Fruit fly (Drosophila melanogaster) whole organism, adult: Measurements from ENCODE around the gene CG42852.

Source experiments
- CG11617 ChIP-seq: fragments of 200-800 bp; sonication (Bioruptor generic); optimal IDR thresholded peaks from 2 replicates; lab custom pipeline; 2017; ENCODE audit warnings: mild to moderate bottlenecking, missing biosample characterization, missing genetic modification reagents, missing genetic modification characterization
- CG12768 ChIP-seq: fragments of 200-800 bp; sonication (Bioruptor generic); optimal IDR thresholded peaks from 2 replicates; lab custom pipeline; 2017; ENCODE audit warnings: missing biosample characterization, missing genetic modification characterization, mild to moderate bottlenecking, moderate library complexity, missing genetic modification reagents
- CG14711 ChIP-seq: fragments of 200-800 bp; sonication (Bioruptor generic); optimal IDR thresholded peaks from 2 replicates; lab custom pipeline; 2018; ENCODE audit warnings: missing biosample characterization, mild to moderate bottlenecking, missing genetic modification characterization, moderate library complexity
- CG1620 ChIP-seq: fragments of 200-800 bp; sonication (Bioruptor generic); optimal IDR thresholded peaks from 2 replicates; lab custom pipeline; 2016; ENCODE audit warnings: missing biosample characterization, missing genetic modification characterization
- CG33017 ChIP-seq: fragments of 200-800 bp; sonication (Bioruptor generic); optimal IDR thresholded peaks from 2 replicates; lab custom pipeline; 2018; ENCODE audit warnings: missing biosample characterization, mild to moderate bottlenecking, missing genetic modification characterization, moderate library complexity
- CG5204 ChIP-seq: fragments of 200-800 bp; sonication (Bioruptor generic); optimal IDR thresholded peaks from 2 replicates; lab custom pipeline; 2016; ENCODE audit warnings: missing biosample characterization, missing genetic modification characterization
- CG7045 ChIP-seq: fragments of 200-800 bp; sonication (Bioruptor generic); optimal IDR thresholded peaks from 2 replicates; lab custom pipeline; 2017; ENCODE audit warnings: missing biosample characterization, mild to moderate bottlenecking, missing genetic modification characterization
- CG7101 ChIP-seq: fragments of 200-800 bp; sonication (Bioruptor generic); optimal IDR thresholded peaks from 2 replicates; lab custom pipeline; 2018; ENCODE audit warnings: missing biosample characterization, mild to moderate bottlenecking, missing genetic modification characterization, moderate library complexity
- Clk ChIP-seq: fragments of 200-800 bp; sonication (Bioruptor generic); optimal IDR thresholded peaks from 2 replicates; lab custom pipeline; 2017; ENCODE audit warnings: missing biosample characterization, missing genetic modification characterization
- Crg-1 ChIP-seq: fragments of 200-800 bp; sonication (Bioruptor generic); optimal IDR thresholded peaks from 2 replicates; lab custom pipeline; 2016; ENCODE audit warnings: missing biosample characterization, missing genetic modification characterization
- Hr96 ChIP-seq: fragments of 200-800 bp; sonication (Bioruptor generic); optimal IDR thresholded peaks from 2 replicates; lab custom pipeline; 2016; ENCODE audit warnings: missing biosample characterization, missing genetic modification characterization
- Mnt ChIP-seq: fragments of 200-800 bp; sonication (Bioruptor generic); optimal IDR thresholded peaks from 2 replicates; lab custom pipeline; 2016; ENCODE audit warnings: missing biosample characterization, mild to moderate bottlenecking, missing genetic modification characterization
- bab1 ChIP-seq: fragments of 200-800 bp; sonication (Bioruptor generic); optimal IDR thresholded peaks from 3 replicates; lab custom pipeline; 2019; ENCODE audit warnings: missing biosample characterization, mild to moderate bottlenecking, missing genetic modification characterization, moderate library complexity
- cic ChIP-seq: fragments of 200-800 bp; sonication (Bioruptor generic); optimal IDR thresholded peaks from 2 replicates; lab custom pipeline; 2017; ENCODE audit warnings: missing biosample characterization, mild to moderate bottlenecking, missing genetic modification characterization, moderate library complexity
- cnc ChIP-seq, 2 experiments: fragments of >200 bp; optimal IDR thresholded peaks; 2 replicates each; lab custom pipeline; 2017
- kay ChIP-seq: fragments of 200-800 bp; sonication (Bioruptor generic); peaks from one replicate; lab custom pipeline; 2016; ENCODE audit warnings: missing biosample characterization, missing genetic modification characterization, borderline replicate concordance
- ovo ChIP-seq: fragments of 200-800 bp; sonication (Bioruptor generic); optimal IDR thresholded peaks from 2 replicates; lab custom pipeline; 2016; ENCODE audit warnings: missing biosample characterization, missing genetic modification characterization
- pad ChIP-seq: fragments of 200-800 bp; sonication (Bioruptor generic); optimal IDR thresholded peaks from 3 replicates; lab custom pipeline; 2017; ENCODE audit warnings: missing biosample characterization, missing genetic modification characterization, mild to moderate bottlenecking, moderate library complexity, missing genetic modification reagents
- tj ChIP-seq: fragments of 200-800 bp; sonication (Bioruptor generic); optimal IDR thresholded peaks from 3 replicates; lab custom pipeline; 2017; ENCODE audit warnings: missing biosample characterization, mild to moderate bottlenecking, missing genetic modification characterization, moderate library complexity
- toe ChIP-seq: fragments of 200-800 bp; sonication (Bioruptor generic); optimal IDR thresholded peaks from 2 replicates; lab custom pipeline; 2016; ENCODE audit warnings: missing biosample characterization, missing genetic modification characterization

Gene CG42852

DNA sequence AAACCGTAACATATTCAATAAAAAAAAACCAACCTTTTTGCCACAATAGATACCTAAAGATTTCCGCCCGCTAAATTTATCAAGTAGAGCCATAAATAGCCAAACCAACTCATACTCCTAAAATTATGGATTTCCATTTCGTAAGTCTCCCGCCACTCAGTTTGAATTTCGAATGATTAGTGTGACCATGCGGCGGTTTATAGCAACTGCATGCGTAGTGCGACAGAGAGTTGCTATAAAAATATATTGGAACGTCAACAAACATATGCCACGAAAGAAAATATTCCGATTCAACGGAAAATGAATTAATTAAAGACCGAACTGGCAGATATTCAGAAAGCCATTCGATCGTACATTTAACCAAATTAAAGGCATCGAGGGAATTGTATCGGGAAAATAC is 27.5 kb downstream of the CG42852 start, which contains the start of gene CG9706:
CG9706 (plus strand) TSS at position 222 of the 400 bp plus-strand sequence.
- no peak for TF ChIP-seq bab1 (GFP tag; lab: Kevin White, UChicago)
- no peak for TF ChIP-seq CG11617 (GFP tag; lab: Kevin White, UChicago)
- no peak for TF ChIP-seq Mnt (GFP tag; lab: Kevin White, UChicago)
- no peak for TF ChIP-seq kay (GFP tag; lab: Kevin White, UChicago)
- TF ChIP-seq Hr96, result no peak
- no peak for TF ChIP-seq CG14711
- no peak for TF ChIP-seq Clk (GFP tag; lab: Kevin White, UChicago)
- TF ChIP-seq CG33017 (tag; lab: Kevin White, UChicago), result no peak
- no peak for TF ChIP-seq CG1620 (GFP tag; lab: Kevin White, UChicago)
- no peak for TF ChIP-seq tj (GFP tag; lab: Kevin White, UChicago)
- no peak for TF ChIP-seq cic (GFP tag; lab: Kevin White, UChicago)
- no peak for TF ChIP-seq pad (GFP tag; lab: Kevin White, UChicago)

DNA sequence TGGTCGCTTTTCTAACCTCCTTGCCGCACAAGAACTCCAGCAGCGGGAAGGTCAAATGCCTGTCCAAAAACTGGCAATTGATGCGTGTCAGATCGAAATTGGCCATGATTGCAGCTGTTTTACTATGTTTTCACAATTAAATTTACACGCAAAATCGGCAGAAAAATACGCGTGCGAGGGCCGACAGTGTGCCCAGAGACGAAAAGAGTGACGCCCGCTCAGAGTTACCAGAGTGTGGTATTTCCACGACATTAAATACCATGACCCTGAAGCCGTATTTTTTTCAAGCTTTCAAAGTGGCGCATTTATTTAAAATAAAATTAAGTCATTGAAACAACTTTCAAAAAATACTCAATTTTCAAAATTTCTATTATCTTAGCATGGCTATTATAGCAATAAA is 31.4 kb downstream of the CG42852 start, which contains the start of gene eIF3e:
eIF3e (minus strand) TSS at position 214 of the 400 bp plus-strand sequence.
- TF ChIP-seq ovo, result no peak
- TF ChIP-seq bab1 (GFP tag; lab: Kevin White, UChicago), result peak; percentile 4
- peak; percentile 67 for TF ChIP-seq Mnt (GFP tag; lab: Kevin White, UChicago)
- no peak for TF ChIP-seq CG11617 (GFP tag; lab: Kevin White, UChicago)
- no peak for TF ChIP-seq cnc (optimal IDR thresholded peaks at IDR 0.05; lab: Kevin White, UChicago)
- peak; percentile 21 for TF ChIP-seq tj (GFP tag; lab: Kevin White, UChicago)

DNA sequence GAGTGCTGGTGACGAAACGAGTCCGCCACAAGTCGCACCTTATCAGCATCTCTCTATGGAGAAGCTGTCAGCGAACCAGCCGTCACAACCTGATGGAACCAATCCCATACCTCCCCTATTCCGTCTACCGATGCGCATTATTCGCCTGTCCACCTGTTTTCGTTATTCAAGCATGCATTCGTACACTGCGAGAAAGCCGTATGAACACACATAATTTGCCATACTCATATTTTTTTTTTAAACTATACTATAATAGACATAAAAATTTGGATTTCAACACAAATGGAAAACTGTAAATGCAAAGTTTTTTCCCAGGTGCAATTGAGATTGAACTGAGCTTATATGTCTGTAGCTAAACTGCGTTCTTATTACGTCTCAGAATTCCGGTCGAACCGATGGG is 41.3 kb downstream of the CG42852 start:
- peak; percentile 50 for TF ChIP-seq tj (GFP tag; lab: Kevin White, UChicago)
- TF ChIP-seq Hr96, result peak; percentile 66
- TF ChIP-seq bab1 (GFP tag; lab: Kevin White, UChicago), result no peak
- peak; percentile 97 for TF ChIP-seq cic (GFP tag; lab: Kevin White, UChicago)
- TF ChIP-seq pad (GFP tag; lab: Kevin White, UChicago), result peak; percentile 18
- peak; percentile 69 for TF ChIP-seq Mnt (GFP tag; lab: Kevin White, UChicago)
- TF ChIP-seq kay (GFP tag; lab: Kevin White, UChicago), result peak; percentile 95
- TF ChIP-seq ovo, result no peak
- TF ChIP-seq CG7101 (tag; lab: Kevin White, UChicago), result peak; percentile 79
- TF ChIP-seq Crg-1 (GFP tag; lab: Kevin White, UChicago), result no peak
- TF ChIP-seq toe, result peak; percentile 84
- TF ChIP-seq CG14711, result peak; percentile 51
- peak; percentile 77 for TF ChIP-seq CG7045 (GFP tag; lab: Kevin White, UChicago)
- TF ChIP-seq CG33017 (tag; lab: Kevin White, UChicago), result peak; percentile 90
- TF ChIP-seq CG1620 (GFP tag; lab: Kevin White, UChicago), result peak; percentile 7
- TF ChIP-seq CG11617 (GFP tag; lab: Kevin White, UChicago), result peak; percentile 70
- TF ChIP-seq CG12768, result peak; percentile 84
- peak; percentile 78 for TF ChIP-seq CG5204 (GFP tag; lab: Kevin White, UChicago)
- no peak for TF ChIP-seq cnc (optimal IDR thresholded peaks at IDR 0.05; lab: Kevin White, UChicago)
- peak; percentile 39 for TF ChIP-seq Clk (GFP tag; lab: Kevin White, UChicago)

DNA sequence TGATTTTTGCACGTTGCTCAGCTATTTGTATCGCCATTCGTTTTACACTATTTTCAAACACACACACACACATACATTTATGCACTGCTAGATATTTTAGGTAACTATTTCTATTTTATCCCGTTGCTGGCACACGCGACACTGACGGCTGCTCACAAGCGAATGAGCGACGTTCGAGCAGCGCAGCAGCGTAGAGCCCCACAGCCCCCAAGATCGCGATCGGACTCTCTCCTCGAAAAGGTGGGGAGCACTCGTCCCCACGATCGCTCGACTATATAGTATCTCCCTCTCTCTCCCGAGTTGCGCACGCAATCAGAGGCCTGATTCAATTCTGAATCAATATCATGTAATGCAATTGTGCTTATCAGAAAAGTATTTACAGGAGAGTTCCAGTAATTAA is 44.7 kb downstream of the CG42852 start:
- TF ChIP-seq kay (GFP tag; lab: Kevin White, UChicago), result peak; percentile 97
- TF ChIP-seq pad (GFP tag; lab: Kevin White, UChicago), result peak; percentile 49
- peak; percentile 67 for TF ChIP-seq CG7101 (tag; lab: Kevin White, UChicago)
- peak in 1 of 2 experiments; percentile 1 for TF ChIP-seq cnc (optimal IDR thresholded peaks at IDR 0.05; lab: Kevin White, UChicago)
- TF ChIP-seq ovo, result peak; percentile 66
- no peak for TF ChIP-seq Crg-1 (GFP tag; lab: Kevin White, UChicago)
- peak; percentile 48 for TF ChIP-seq toe
- peak; percentile 28 for TF ChIP-seq tj (GFP tag; lab: Kevin White, UChicago)
- TF ChIP-seq CG14711, result no peak
- TF ChIP-seq CG1620 (GFP tag; lab: Kevin White, UChicago), result peak; percentile 57
- peak; percentile 79 for TF ChIP-seq Mnt (GFP tag; lab: Kevin White, UChicago)
- peak; percentile 56 for TF ChIP-seq CG5204 (GFP tag; lab: Kevin White, UChicago)
- peak; percentile 83 for TF ChIP-seq CG12768
- TF ChIP-seq cic (GFP tag; lab: Kevin White, UChicago), result no peak
- peak; percentile 19 for TF ChIP-seq CG11617 (GFP tag; lab: Kevin White, UChicago)
- TF ChIP-seq CG7045 (GFP tag; lab: Kevin White, UChicago), result peak; percentile 15
- peak; percentile 52 for TF ChIP-seq Hr96
- peak; percentile 41 for TF ChIP-seq bab1 (GFP tag; lab: Kevin White, UChicago)
- peak; percentile 12 for TF ChIP-seq Clk (GFP tag; lab: Kevin White, UChicago)
- peak; percentile 68 for TF ChIP-seq CG33017 (tag; lab: Kevin White, UChicago)

DNA sequence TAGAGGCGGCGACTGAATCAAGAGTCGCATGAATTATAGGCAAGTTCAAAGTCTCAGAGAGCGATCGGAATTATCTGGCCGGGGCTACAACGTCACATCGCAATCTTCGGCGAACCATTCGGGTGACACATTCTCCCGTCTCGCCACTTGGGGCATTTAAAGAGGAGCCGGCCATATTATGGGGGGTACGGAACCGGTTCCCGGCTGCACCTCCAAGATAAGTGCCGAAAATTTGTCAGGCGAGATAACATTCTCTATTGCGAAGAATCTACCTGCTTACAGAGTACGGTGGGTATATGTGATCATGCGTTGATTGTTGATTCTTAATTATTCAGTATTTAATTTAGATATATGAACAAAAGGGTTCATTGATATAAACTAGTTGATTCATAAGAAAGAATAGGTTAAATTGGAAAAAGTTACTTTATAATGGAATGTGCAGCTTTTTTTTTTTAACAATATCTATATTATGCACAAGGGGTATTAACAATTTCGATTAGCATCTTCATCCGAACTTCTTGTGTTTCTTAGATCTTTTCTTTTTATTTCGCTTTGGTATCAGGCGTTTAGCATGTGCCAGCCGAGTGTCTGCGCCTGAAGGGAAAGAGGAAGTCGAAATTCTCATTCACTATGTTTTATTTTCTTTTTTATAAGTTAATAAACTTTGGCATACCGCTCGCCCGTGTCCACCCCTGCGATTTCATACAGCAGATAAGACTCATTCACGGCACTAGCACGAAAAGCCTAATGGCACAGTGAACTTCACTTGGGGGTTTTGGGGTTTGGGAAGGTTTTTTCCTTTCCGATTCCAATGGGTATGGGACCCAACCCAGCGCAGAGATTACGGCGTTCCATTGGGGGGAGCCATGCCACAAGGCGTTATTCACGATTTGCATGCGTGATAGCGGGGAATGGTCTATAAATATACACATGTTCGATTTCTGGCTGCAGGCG is 46.5 kb downstream of the CG42852 start:
- TF ChIP-seq CG1620 (GFP tag; lab: Kevin White, UChicago) (no peak), ovo (no peak), toe (peak; percentile 22), CG12768 (peak; percentile 70), tj (GFP tag; lab: Kevin White, UChicago) (no peak), cic (GFP tag; lab: Kevin White, UChicago) (peak; percentile 6), CG7045 (GFP tag; lab: Kevin White, UChicago) (peak; percentile 12), Hr96 (no peak), CG7101 (tag; lab: Kevin White, UChicago) (no peak), cnc (optimal IDR thresholded peaks at IDR 0.05; lab: Kevin White, UChicago) (no peak), Crg-1 (GFP tag; lab: Kevin White, UChicago) (no peak), kay (GFP tag; lab: Kevin White, UChicago) (peak; percentile 86), CG33017 (tag; lab: Kevin White, UChicago) (no peak), CG5204 (GFP tag; lab: Kevin White, UChicago) (peak; percentile 6), Mnt (GFP tag; lab: Kevin White, UChicago) (no peak), bab1 (GFP tag; lab: Kevin White, UChicago) (no peak), pad (GFP tag; lab: Kevin White, UChicago) (no peak), CG14711 (peak; percentile 3), CG11617 (GFP tag; lab: Kevin White, UChicago) (no peak), Clk (GFP tag; lab: Kevin White, UChicago) (no peak)
